Fruit fly (Drosophila melanogaster) whole organism, prepupa: ENCODE data around the gene CG9498.

Experiments used
- Blimp-1 ChIP-seq: fragments of 200-800 bp; sonication (Bioruptor generic); optimal IDR thresholded peaks from 3 replicates; lab custom pipeline; 2017; ENCODE audit warnings: missing biosample characterization, missing genetic modification characterization, mild to moderate bottlenecking, moderate library complexity, missing genetic modification reagents
- CG10669 ChIP-seq: fragments of 200-800 bp; sonication (Bioruptor generic); optimal IDR thresholded peaks from 3 replicates; lab custom pipeline; 2018; ENCODE audit warnings: missing biosample characterization, mild to moderate bottlenecking, missing genetic modification characterization, moderate library complexity
- CG11294 ChIP-seq: fragments of 200-800 bp; sonication (Bioruptor generic); IDR thresholded peaks from 2 replicates; pipeline ENCODE4 v1.3.6; 2022; ENCODE audit warnings: missing biosample characterization, missing genetic modification characterization
- CG11762 ChIP-seq: fragments of 200-800 bp; sonication (Bioruptor generic); optimal IDR thresholded peaks from 3 replicates; lab custom pipeline; 2016; ENCODE audit warnings: missing biosample characterization, missing genetic modification characterization; ENCODE audit not compliant: insufficient read depth
- CG11902 ChIP-seq: fragments of 200-800 bp; sonication (Bioruptor generic); optimal IDR thresholded peaks from 3 replicates; lab custom pipeline; 2016; ENCODE audit warnings: missing biosample characterization, missing genetic modification characterization
- CG16779 ChIP-seq: fragments of 200-800 bp; sonication (Bioruptor generic); optimal IDR thresholded peaks from 3 replicates; lab custom pipeline; 2017; ENCODE audit warnings: missing biosample characterization, mild to moderate bottlenecking, missing genetic modification characterization
- CG31627 ChIP-seq: fragments of 200-800 bp; sonication (Bioruptor generic); optimal IDR thresholded peaks from 3 replicates; lab custom pipeline; 2016; ENCODE audit warnings: missing biosample characterization, missing genetic modification characterization
- CG34406 ChIP-seq: fragments of 200-800 bp; sonication (Bioruptor generic); optimal IDR thresholded peaks from 3 replicates; lab custom pipeline; 2016; ENCODE audit warnings: missing biosample characterization, missing genetic modification characterization
- CG6163 ChIP-seq: fragments of 200-800 bp; sonication (Bioruptor generic); IDR thresholded peaks from 3 replicates; pipeline ENCODE4 v1.3.6; 2022; ENCODE audit warnings: missing biosample characterization, missing genetic modification characterization
- CG6276 ChIP-seq: fragments of 200-800 bp; sonication (Bioruptor generic); optimal IDR thresholded peaks from 2 replicates; lab custom pipeline; 2017; ENCODE audit warnings: missing biosample characterization, mild to moderate bottlenecking, missing genetic modification characterization
- CG6792 ChIP-seq: fragments of 200-800 bp; sonication (Bioruptor generic); optimal IDR thresholded peaks from 3 replicates; lab custom pipeline; 2016; ENCODE audit warnings: missing biosample characterization, missing genetic modification characterization
- CG6854 ChIP-seq: fragments of 200-800 bp; sonication (Bioruptor generic); optimal IDR thresholded peaks from 2 replicates; lab custom pipeline; 2017; ENCODE audit warnings: missing biosample characterization, mild to moderate bottlenecking, missing genetic modification characterization
- CG7368 ChIP-seq: fragments of 200-800 bp; sonication (Bioruptor generic); optimal IDR thresholded peaks from 3 replicates; lab custom pipeline; 2016; ENCODE audit warnings: missing biosample characterization, missing genetic modification characterization
- CG8119 ChIP-seq: fragments of 200-800 bp; sonication (Bioruptor generic); IDR thresholded peaks from 3 replicates; pipeline ENCODE4 v1.3.6; 2022; ENCODE audit warnings: missing biosample characterization, missing genetic modification characterization
- CG8319 ChIP-seq: fragments of 200-800 bp; sonication (Bioruptor generic); optimal IDR thresholded peaks from 3 replicates; lab custom pipeline; 2016; ENCODE audit warnings: missing biosample characterization, missing genetic modification characterization
- CG9139 ChIP-seq: fragments of 200-800 bp; sonication (Bioruptor generic); optimal IDR thresholded peaks from 3 replicates; lab custom pipeline; 2017; ENCODE audit warnings: missing biosample characterization, mild to moderate bottlenecking, missing genetic modification characterization
- Eip75B ChIP-seq: fragments of 200-800 bp; sonication (Bioruptor generic); optimal IDR thresholded peaks from 3 replicates; lab custom pipeline; 2016; ENCODE audit warnings: missing biosample characterization, missing genetic modification characterization
- Eip78C ChIP-seq: fragments of 200-800 bp; sonication (Bioruptor generic); peaks from one replicate; lab custom pipeline; 2016; ENCODE audit warnings: missing biosample characterization, missing genetic modification characterization
- Ets21C ChIP-seq: fragments of 200-800 bp; sonication (Bioruptor generic); optimal IDR thresholded peaks from 3 replicates; lab custom pipeline; 2016; ENCODE audit warnings: missing biosample characterization, missing genetic modification characterization
- Ets96B ChIP-seq: fragments of 200-800 bp; optimal IDR thresholded peaks from 2 replicates; lab custom pipeline; 2019; ENCODE audit warnings: missing biosample characterization, mild to moderate bottlenecking, missing genetic modification characterization, moderate library complexity
- Gug ChIP-seq: fragments of 200-800 bp; sonication (Bioruptor generic); IDR thresholded peaks from 2 replicates; pipeline ENCODE4 v1.3.6; 2022; ENCODE audit warnings: missing biosample characterization, missing genetic modification characterization
- Hr38 ChIP-seq: sonication (Bioruptor generic); optimal IDR thresholded peaks from 2 replicates; lab custom pipeline; 2016; ENCODE audit warnings: missing biosample characterization, missing genetic modification characterization
- Hr39 ChIP-seq: fragments of 200-800 bp; sonication (Bioruptor generic); optimal IDR thresholded peaks from 2 replicates; lab custom pipeline; 2016; ENCODE audit warnings: missing biosample characterization, missing genetic modification characterization
- Lpt ChIP-seq: fragments of 200-800 bp; sonication (Bioruptor generic); optimal IDR thresholded peaks from 3 replicates; lab custom pipeline; 2016; ENCODE audit warnings: missing biosample characterization, missing genetic modification characterization
- Met ChIP-seq: fragments of 200-800 bp; sonication (Bioruptor generic); optimal IDR thresholded peaks from 3 replicates; lab custom pipeline; 2016; ENCODE audit warnings: missing biosample characterization, missing genetic modification characterization
- OdsH ChIP-seq: fragments of 200-800 bp; sonication (Bioruptor generic); optimal IDR thresholded peaks from 3 replicates; lab custom pipeline; 2016; ENCODE audit warnings: missing biosample characterization, missing genetic modification characterization
- Smox ChIP-seq: fragments of 200-800 bp; sonication (Bioruptor generic); optimal IDR thresholded peaks from 3 replicates; lab custom pipeline; 2016; ENCODE audit warnings: missing biosample characterization, missing genetic modification characterization
- Sox102F ChIP-seq: fragments of 200-800 bp; sonication (Bioruptor generic); optimal IDR thresholded peaks from 2 replicates; lab custom pipeline; 2016; ENCODE audit warnings: missing biosample characterization, mild to moderate bottlenecking, missing genetic modification characterization
- Sox14 ChIP-seq: fragments of 200-800 bp; sonication (Bioruptor generic); optimal IDR thresholded peaks from 3 replicates; lab custom pipeline; 2016; ENCODE audit warnings: missing biosample characterization, missing genetic modification characterization
- Sox15 ChIP-seq: fragments of 200-800 bp; sonication (Bioruptor generic); optimal IDR thresholded peaks from 3 replicates; lab custom pipeline; 2016; ENCODE audit warnings: missing biosample characterization, missing genetic modification characterization
- acj6 ChIP-seq: fragments of 200-800 bp; sonication (Bioruptor generic); optimal IDR thresholded peaks from 3 replicates; lab custom pipeline; 2016; ENCODE audit warnings: missing biosample characterization, missing genetic modification characterization
- cyc ChIP-seq: fragments of 200-800 bp; sonication (Bioruptor generic); optimal IDR thresholded peaks from 3 replicates; lab custom pipeline; 2016; ENCODE audit warnings: missing biosample characterization, missing genetic modification characterization
- dsx ChIP-seq: fragments of 200-800 bp; optimal IDR thresholded peaks from 3 replicates; lab custom pipeline; 2019; ENCODE audit warnings: missing biosample characterization, mild to moderate bottlenecking, missing genetic modification characterization, moderate library complexity; ENCODE audit not compliant: poor library complexity, severe bottlenecking
- eg ChIP-seq: fragments of 200-800 bp; sonication (Bioruptor generic); IDR thresholded peaks from 3 replicates; pipeline ENCODE4 v1.3.6; 2022; ENCODE audit warnings: missing biosample characterization, missing genetic modification characterization
- esn ChIP-seq: fragments of 200-800 bp; sonication (Bioruptor generic); optimal IDR thresholded peaks from 2 replicates; lab custom pipeline; 2016; ENCODE audit warnings: missing biosample characterization, mild to moderate bottlenecking, missing genetic modification characterization, moderate library complexity
- fd59A ChIP-seq: fragments of 200-800 bp; sonication (Bioruptor generic); optimal IDR thresholded peaks from 2 replicates; lab custom pipeline; 2017; ENCODE audit warnings: missing biosample characterization, mild to moderate bottlenecking, missing genetic modification characterization, missing genetic modification reagents
- fd85E ChIP-seq: fragments of 200-800 bp; sonication (Bioruptor generic); optimal IDR thresholded peaks from 3 replicates; lab custom pipeline; 2016; ENCODE audit warnings: missing biosample characterization, missing genetic modification characterization
- fkh ChIP-seq: fragments of 200-800 bp; sonication (Bioruptor generic); optimal IDR thresholded peaks from 3 replicates; lab custom pipeline; 2017; ENCODE audit warnings: missing biosample characterization, mild to moderate bottlenecking, missing genetic modification characterization, moderate library complexity
- lz ChIP-seq: fragments of 200-800 bp; sonication (Bioruptor generic); optimal IDR thresholded peaks from 3 replicates; lab custom pipeline; 2016; ENCODE audit warnings: missing biosample characterization, missing genetic modification characterization
- net ChIP-seq: fragments of 200-800 bp; sonication (Bioruptor generic); optimal IDR thresholded peaks from 3 replicates; lab custom pipeline; 2016; ENCODE audit warnings: missing biosample characterization, missing genetic modification characterization
- salr ChIP-seq, 2 experiments: fragments of 200-800 bp; sonication (Bioruptor generic); optimal IDR thresholded peaks; 3 replicates each; lab custom pipeline; 2016 to 2018; ENCODE audit warnings: missing biosample characterization in 2 of 2, missing genetic modification characterization in 2 of 2, mild to moderate bottlenecking in 1 of 2
- spab ChIP-seq: fragments of 200-800 bp; sonication (Bioruptor generic); optimal IDR thresholded peaks from 2 replicates; lab custom pipeline; 2017; ENCODE audit warnings: missing biosample characterization, mild to moderate bottlenecking, missing genetic modification characterization, missing genetic modification reagents
- ss ChIP-seq, 2 experiments: fragments of 200-800 bp; sonication (Bioruptor generic); optimal IDR thresholded peaks; 2 replicates in 1 of 2; 3 replicates in 1 of 2; lab custom pipeline; 2017 to 2018; ENCODE audit warnings: mild to moderate bottlenecking in 2 of 2, missing biosample characterization in 2 of 2, missing genetic modification characterization in 2 of 2, moderate library complexity in 1 of 2
- svp ChIP-seq: fragments of 200-800 bp; sonication (Bioruptor generic); peaks from one replicate; lab custom pipeline; 2016; ENCODE audit warnings: missing biosample characterization, missing genetic modification characterization
- topi ChIP-seq: fragments of 200-800 bp; sonication (Bioruptor generic); optimal IDR thresholded peaks from 3 replicates; lab custom pipeline; 2016; ENCODE audit warnings: missing biosample characterization, missing genetic modification characterization
- vri ChIP-seq: fragments of 200-800 bp; sonication (Bioruptor generic); optimal IDR thresholded peaks from 3 replicates; lab custom pipeline; 2016; ENCODE audit warnings: missing biosample characterization, mild to moderate bottlenecking, missing genetic modification characterization

The CG9498 gene

dm6 chr2L:6341246-6341645 is 9.6 kb downstream of the CG9498 start:
- TF ChIP-seq fkh (no peak), Eip78C (GFP tag; lab: Kevin White, UChicago) (peak; percentile 29)

- TF ChIP-seq CG8119 (GFP tag; lab: Robert Waterston, UW) (no peak), Smox (no peak), CG6163 (GFP tag; lab: Robert Waterston, UW) (no peak), dsx (GFP tag; lab: Kevin White, UChicago) (no peak), lz (GFP tag; lab: Kevin White, UChicago) (no peak), CG7368 (GFP tag; lab: Kevin White, UChicago) (no peak), Ets96B (tag; lab: Kevin White, UChicago) (no peak), Sox102F (GFP tag; lab: Kevin White, UChicago) (no peak), Hr38 (no peak), Ets21C (GFP tag; lab: Kevin White, UChicago) (no peak), fd59A (no peak)
Observed at dm6 chr2L:6340222-6340725, 10.6 kb downstream of the CG9498 start.

- TF ChIP-seq Ets21C (GFP tag; lab: Kevin White, UChicago) = peak; percentile 42
- peak; percentile 13; the same call in 1 of the 2 replicates for TF ChIP-seq Gug (GFP tag; lab: Robert Waterston, UW)
- TF ChIP-seq spab = peak; percentile 28
- peak; percentile 38 for TF ChIP-seq CG31627 (GFP tag; lab: Kevin White, UChicago)
- TF ChIP-seq vri (GFP tag; lab: Kevin White, UChicago) = peak; percentile 74
- TF ChIP-seq topi (GFP tag; lab: Kevin White, UChicago) = peak; percentile 34
- TF ChIP-seq CG11762 = no peak
- peak; percentile 40; the same call in 2 of the 3 replicates for TF ChIP-seq eg
- TF ChIP-seq ss (GFP tag; optimal IDR thresholded peaks at IDR 0.05; lab: Kevin White, UChicago) = peak; percentile 84 to 88
- TF ChIP-seq CG16779 (tag; lab: Kevin White, UChicago) = peak; percentile 19
- peak; percentile 14 for TF ChIP-seq Sox14 (GFP tag; lab: Kevin White, UChicago)
- TF ChIP-seq net (GFP tag; lab: Kevin White, UChicago) = no peak
- peak; percentile 12 for TF ChIP-seq Eip75B (GFP tag; lab: Kevin White, UChicago)
- TF ChIP-seq OdsH (GFP tag; lab: Kevin White, UChicago) = peak; percentile 64
- peak; percentile 55 for TF ChIP-seq CG6276 (GFP tag; lab: Kevin White, UChicago)
- TF ChIP-seq fd59A = no peak
- peak; percentile 57 for TF ChIP-seq esn (GFP tag; lab: Kevin White, UChicago)
- TF ChIP-seq cyc (GFP tag; lab: Kevin White, UChicago) = peak; percentile 49
- peak; percentile 26 for TF ChIP-seq CG6792 (GFP tag; lab: Kevin White, UChicago)
- peak; percentile 95 for TF ChIP-seq svp (GFP tag; lab: Kevin White, UChicago)
- no peak for TF ChIP-seq CG11294 (GFP tag; lab: Robert Waterston, UW)
- TF ChIP-seq CG10669 (GFP tag; lab: Kevin White, UChicago) = peak; percentile 27
- peak; percentile 54 for TF ChIP-seq lz (GFP tag; lab: Kevin White, UChicago)
- TF ChIP-seq salr (GFP tag; optimal IDR thresholded peaks at IDR 0.05; lab: Kevin White, UChicago) = no peak
- TF ChIP-seq acj6 (GFP tag; lab: Kevin White, UChicago) = peak; percentile 42
- TF ChIP-seq CG34406 (GFP tag; lab: Kevin White, UChicago) = no peak
- peak; percentile 81 for TF ChIP-seq Eip78C (GFP tag; lab: Kevin White, UChicago)
- no peak for TF ChIP-seq CG8319 (GFP tag; lab: Kevin White, UChicago)
- peak; percentile 67 for TF ChIP-seq CG9139 (GFP tag; lab: Kevin White, UChicago)
- TF ChIP-seq fd85E (GFP tag; lab: Kevin White, UChicago) = no peak
- TF ChIP-seq Sox15 = peak; percentile 2
- no peak for TF ChIP-seq CG11902 (GFP tag; lab: Kevin White, UChicago)
- peak; percentile 37; the same call in 1 of the 3 replicates for TF ChIP-seq CG6163 (GFP tag; lab: Robert Waterston, UW)
- peak; percentile 27 for TF ChIP-seq Hr39 (GFP tag; lab: Kevin White, UChicago)
- TF ChIP-seq Lpt (GFP tag; lab: Kevin White, UChicago) = no peak
- TF ChIP-seq Blimp-1 (GFP tag; lab: Kevin White, UChicago) = peak; percentile 17
- TF ChIP-seq Met (GFP tag; lab: Kevin White, UChicago) = peak; percentile 37
- TF ChIP-seq CG6854 (GFP tag; lab: Kevin White, UChicago) = peak; percentile 62
Observed at dm6 chr2L:6339010-6339897, 11.6 kb downstream of the CG9498 start.
